Worm (Caenorhabditis elegans): ENCODE data around the gene F21H7.5.
A peak's percentile ranks its signal among the peaks of the same experiment; 100 is the strongest.

F21H7.5 gene

DNA sequence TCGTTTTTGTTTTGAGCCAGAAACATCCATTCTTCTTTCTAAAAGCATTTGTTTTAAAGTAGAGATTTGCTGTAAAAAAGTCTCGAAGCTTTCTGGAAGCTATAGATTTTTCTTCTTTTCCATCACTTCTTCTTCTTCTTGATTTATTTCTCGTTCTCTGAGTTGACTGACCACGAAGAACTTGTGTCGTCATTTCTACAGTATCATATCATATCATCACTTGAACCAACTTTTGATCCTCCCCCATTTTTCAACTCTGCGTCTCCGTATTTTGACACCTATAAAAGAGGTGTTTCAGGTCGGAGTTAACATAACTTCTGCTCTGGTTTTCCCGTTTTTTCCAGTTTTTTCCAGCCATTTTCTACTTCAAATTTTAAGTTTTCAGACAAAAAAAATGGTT is 22.8 kb upstream of the F21H7.5 start, which contains the start of gene F11A5.9:
Gene F11A5.9, plus strand, starts transcription at position 386 of the 400 bp plus-strand sequence.
- TF ChIP-seq skn-1 (tag; optimal IDR thresholded peaks at IDR 0.05) (no peak), lsy-2 (tag; optimal IDR thresholded peaks at IDR 0.05) (no peak), nhr-129 (tag; optimal IDR thresholded peaks at IDR 0.05) (no peak), snpc-4 (tag; optimal IDR thresholded peaks at IDR 0.05) (no peak), ama-1 (optimal IDR thresholded peaks at IDR 0.05) (no peak), gmeb-1 (tag; optimal IDR thresholded peaks at IDR 0.05) (no peak), ztf-11 (tag; optimal IDR thresholded peaks at IDR 0.05) (no peak), ceh-16 (tag; optimal IDR thresholded peaks at IDR 0.05) (no peak), sma-9 (GFP tag; optimal IDR thresholded peaks at IDR 0.05) (no peak), sma-9 (tag; optimal IDR thresholded peaks at IDR 0.05) (no peak), dmd-4 (tag; optimal IDR thresholded peaks at IDR 0.05) (no peak), blmp-1 (tag; optimal IDR thresholded peaks at IDR 0.05; ENCODE audit: insufficient read depth) (no peak), unc-39 (tag; optimal IDR thresholded peaks at IDR 0.05) (no peak), nhr-25 (tag; optimal IDR thresholded peaks at IDR 0.05) (no peak), egl-27 (tag; optimal IDR thresholded peaks at IDR 0.05) (no peak), nhr-11 (tag; optimal IDR thresholded peaks at IDR 0.05) (no peak), ZK546.5 (tag; optimal IDR thresholded peaks at IDR 0.05) (no peak), fos-1 (tag; optimal IDR thresholded peaks at IDR 0.05) (no peak), peb-1 (tag; optimal IDR thresholded peaks at IDR 0.05) (no peak), unc-55 (GFP tag; optimal IDR thresholded peaks at IDR 0.05) (no peak), mdl-1 (tag; optimal IDR thresholded peaks at IDR 0.05) (no peak)

DNA sequence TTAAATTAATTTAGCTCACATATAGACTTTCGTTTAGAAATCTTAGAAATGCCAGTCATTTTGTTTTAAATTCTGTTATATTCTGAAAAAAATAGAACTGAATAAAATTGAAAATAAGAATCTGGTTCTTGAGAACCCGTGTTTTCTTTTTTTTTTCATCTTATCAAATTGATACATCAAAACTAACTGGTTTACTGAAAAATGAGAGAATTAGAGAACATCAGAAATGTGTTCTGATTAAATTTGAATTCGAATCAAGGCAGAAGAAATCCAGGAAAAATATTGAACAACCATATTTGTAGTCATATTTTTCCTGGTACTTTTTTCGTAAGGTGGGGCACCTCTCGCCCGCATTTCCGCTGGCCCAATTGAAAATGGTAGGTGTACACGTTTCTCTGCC is 18.8 kb upstream of the F21H7.5 start, which contains the start of gene F11A5.15:
Gene F11A5.15, minus strand, starts transcription at position 101 of the 400 bp plus-strand sequence.
- TF ChIP-seq mab-5 (tag; optimal IDR thresholded peaks at IDR 0.05) (no peak), sma-3 (GFP tag; optimal IDR thresholded peaks at IDR 0.05) (no peak)

DNA sequence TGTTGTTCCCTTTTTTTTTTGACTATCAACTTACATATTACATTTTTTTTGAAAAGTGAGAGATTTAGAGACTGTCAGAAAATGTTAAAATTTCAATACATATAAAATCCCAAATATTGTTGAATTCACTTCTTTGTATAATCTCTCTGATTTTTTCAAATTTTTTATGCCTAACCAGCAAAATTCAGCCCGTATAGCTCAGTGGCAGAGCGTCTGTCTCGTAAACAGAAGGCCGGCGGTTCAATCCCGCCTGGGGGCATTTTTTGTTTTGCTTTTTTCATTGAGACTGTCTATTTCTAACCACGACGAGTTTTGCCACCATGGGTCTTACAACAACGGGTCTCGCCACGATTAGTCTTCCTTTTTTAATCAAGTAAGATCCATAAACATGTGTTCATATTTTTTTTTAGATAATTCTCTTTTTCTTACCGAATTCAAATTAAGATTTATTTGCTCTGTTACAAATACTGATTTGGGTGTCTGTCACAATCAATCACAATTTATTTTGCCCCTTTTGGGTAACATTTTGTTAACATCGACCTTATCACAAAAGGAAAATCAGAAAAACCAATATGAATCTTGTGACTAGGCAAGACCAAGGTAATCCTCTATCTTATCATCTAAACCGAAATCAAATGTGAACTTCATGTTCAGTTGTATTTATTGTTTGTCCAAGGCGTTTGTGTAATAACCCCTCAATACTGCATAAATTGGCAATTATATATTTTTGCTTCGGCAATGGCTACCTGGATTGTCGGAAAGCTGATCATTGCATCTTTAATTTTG is 18.2 kb upstream of the F21H7.5 start, which contains the start of gene glc-1:
Gene glc-1, plus strand, starts transcription at position 663 of the 786 bp plus-strand sequence.
- TF ChIP-seq nhr-23 (tag; optimal IDR thresholded peaks at IDR 0.05) (no peak), nhr-129 (tag; optimal IDR thresholded peaks at IDR 0.05) (no peak), sma-9 (GFP tag; optimal IDR thresholded peaks at IDR 0.05) (peak; percentile 36), sma-9 (tag; optimal IDR thresholded peaks at IDR 0.05) (no peak)

DNA sequence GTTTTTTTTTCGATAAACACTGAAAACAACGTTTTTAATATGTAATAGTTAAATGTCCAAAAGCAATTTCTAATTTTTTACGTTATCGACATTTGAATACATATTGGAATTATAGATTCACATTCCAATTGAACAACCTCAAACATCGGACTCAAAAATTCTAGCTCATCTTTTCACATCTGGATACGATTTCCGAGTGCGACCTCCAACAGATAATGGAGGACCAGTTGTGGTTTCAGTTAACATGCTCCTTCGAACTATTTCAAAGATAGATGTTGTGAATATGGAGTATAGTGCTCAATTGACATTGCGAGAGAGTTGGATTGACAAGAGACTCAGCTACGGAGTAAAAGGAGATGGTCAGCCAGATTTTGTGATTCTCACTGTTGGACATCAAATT is 17.3 kb upstream of the F21H7.5 start:
- TF ChIP-seq nhr-10 (tag; optimal IDR thresholded peaks at IDR 0.05) (no peak), lsy-2 (tag; optimal IDR thresholded peaks at IDR 0.05) (no peak), mbf-1 (tag; optimal IDR thresholded peaks at IDR 0.05) (no peak), nhr-237 (tag; optimal IDR thresholded peaks at IDR 0.05) (no peak), elt-3 (tag; optimal IDR thresholded peaks at IDR 0.05) (no peak), nhr-12 (tag; optimal IDR thresholded peaks at IDR 0.05) (no peak), lin-11 (tag; optimal IDR thresholded peaks at IDR 0.05) (no peak), ceh-16 (tag; optimal IDR thresholded peaks at IDR 0.05) (no peak), Y55F3AM.14 (GFP tag; optimal IDR thresholded peaks at IDR 0.05) (no peak), R02D3.7 (tag; optimal IDR thresholded peaks at IDR 0.05) (no peak), nhr-129 (tag; optimal IDR thresholded peaks at IDR 0.05) (no peak), sma-3 (GFP tag; optimal IDR thresholded peaks at IDR 0.05) (no peak), snpc-4 (tag; optimal IDR thresholded peaks at IDR 0.05) (no peak), crh-2 (tag; optimal IDR thresholded peaks at IDR 0.05) (no peak), skn-1 (tag; optimal IDR thresholded peaks at IDR 0.05) (no peak), peb-1 (tag; optimal IDR thresholded peaks at IDR 0.05) (no peak)

DNA sequence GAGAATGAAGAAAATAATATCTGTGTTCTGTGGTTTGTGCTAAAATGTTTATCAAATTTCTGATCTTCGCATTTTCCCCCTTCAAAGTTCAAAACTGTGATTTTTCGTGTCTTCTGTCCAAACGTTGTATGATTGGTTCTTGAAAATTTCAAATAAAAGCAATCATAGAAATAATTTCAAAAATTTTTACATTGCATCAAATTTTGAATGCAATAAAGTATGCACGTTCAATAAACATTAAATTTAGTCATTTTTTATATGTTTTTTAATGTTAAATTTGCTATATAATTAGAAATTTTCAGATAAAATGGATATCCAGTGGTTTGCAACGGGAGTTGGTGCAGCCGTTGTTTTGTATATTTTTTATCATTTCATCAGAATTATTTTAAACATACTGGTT is 13.3 kb upstream of the F21H7.5 start, which contains the start of gene stdh-2:
Gene stdh-2, plus strand, starts transcription at position 301 of the 400 bp plus-strand sequence.
- no peak for TF ChIP-seq nhr-77 (tag; optimal IDR thresholded peaks at IDR 0.05)
- no peak for TF ChIP-seq snpc-4 (tag; optimal IDR thresholded peaks at IDR 0.05)
- no peak for TF ChIP-seq unc-39 (tag; optimal IDR thresholded peaks at IDR 0.05)
- no peak for TF ChIP-seq nhr-6 (tag; optimal IDR thresholded peaks at IDR 0.05)
- no peak for TF ChIP-seq egl-27 (tag; optimal IDR thresholded peaks at IDR 0.05)

Data from whole organism, L2 larva.